Worm (Caenorhabditis elegans) whole organism, young adult: Measurements from ENCODE around the gene sre-43.

Experiments used
- F57A8.1 ChIP-seq: fragments of 200-800 bp; sonication (Bioruptor generic); optimal IDR thresholded peaks from 2 replicates; lab custom pipeline; 2018; ENCODE audit warnings: mild to moderate bottlenecking, missing genetic modification characterization, moderate library complexity, missing compliant biosample characterization
- T07F8.4 ChIP-seq: sonication (generic microtip); optimal IDR thresholded peaks from 2 replicates; lab custom pipeline; 2016; ENCODE audit warnings: mild to moderate bottlenecking, missing genetic modification characterization, moderate library complexity, missing compliant biosample characterization
- ZK185.1 ChIP-seq: sonication (generic microtip); optimal IDR thresholded peaks from 2 replicates; lab custom pipeline; 2016; ENCODE audit warnings: mild to moderate bottlenecking, missing genetic modification characterization, missing compliant biosample characterization; ENCODE audit not compliant: poor library complexity, severe bottlenecking
- dpl-1 ChIP-seq: fragments of 150-350 bp; optimal IDR thresholded peaks from 2 replicates; lab custom pipeline; 2014; ENCODE audit warnings: missing biosample characterization, missing genetic modification reagents, missing genetic modification characterization
- efl-1 ChIP-seq: fragments of 150-350 bp; optimal IDR thresholded peaks from 2 replicates; lab custom pipeline; 2014; ENCODE audit warnings: missing biosample characterization, missing genetic modification reagents, missing genetic modification characterization
- fkh-3 ChIP-seq: sonication (generic microtip); optimal IDR thresholded peaks from 2 replicates; lab custom pipeline; 2016; ENCODE audit warnings: mild to moderate bottlenecking, missing genetic modification characterization, missing compliant biosample characterization
- lsl-1 ChIP-seq: fragments of 200-800 bp; sonication (Bioruptor generic); optimal IDR thresholded peaks from 2 replicates; lab custom pipeline; 2018; ENCODE audit warnings: mild to moderate bottlenecking, missing genetic modification characterization, moderate library complexity, missing compliant biosample characterization
- madf-6 ChIP-seq: fragments of 200-800 bp; sonication (Bioruptor generic); IDR thresholded peaks from 2 replicates; pipeline ENCODE4 v1.3.6; 2022; ENCODE audit warnings: missing genetic modification reagents, missing genetic modification characterization, missing compliant biosample characterization
- nhr-27 ChIP-seq: fragments of 200-800 bp; sonication (Bioruptor generic); optimal IDR thresholded peaks from 2 replicates; lab custom pipeline; 2018; ENCODE audit warnings: mild to moderate bottlenecking, missing genetic modification characterization, moderate library complexity, missing compliant biosample characterization
- sptf-2 ChIP-seq: fragments of 200-800 bp; sonication (Bioruptor generic); optimal IDR thresholded peaks from 2 replicates; lab custom pipeline; 2018; ENCODE audit warnings: mild to moderate bottlenecking, missing genetic modification characterization, missing compliant biosample characterization
- zfh-2 ChIP-seq: fragments of 200-800 bp; sonication (Bioruptor generic); conservative IDR thresholded peaks from 2 replicates; pipeline ENCODE4 v1.3.6; 2022; ENCODE audit warnings: missing genetic modification reagents, missing genetic modification characterization, missing compliant biosample characterization

sre-43 gene

DNA sequence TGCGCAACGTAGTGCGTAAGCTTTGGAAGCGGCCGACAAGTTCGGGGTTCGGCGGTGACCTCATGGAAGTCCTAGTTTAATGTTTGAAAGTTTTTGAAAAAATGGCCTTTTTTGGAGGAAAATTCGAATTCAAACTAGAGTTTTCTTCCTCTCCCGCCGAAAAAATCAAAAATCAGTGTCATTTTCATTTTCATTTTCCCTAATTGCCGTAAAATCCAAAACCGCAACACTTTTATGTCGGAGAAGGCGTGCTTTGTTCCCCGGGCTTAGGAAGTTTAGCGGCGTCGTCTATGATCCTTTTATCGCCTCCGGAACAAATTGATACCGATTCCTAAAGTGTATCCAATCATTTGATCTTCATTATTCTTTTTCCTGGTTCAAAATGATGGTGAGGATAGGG lies 44.0 kb downstream of the sre-43 start, which contains the start of gene mltn-5:
mltn-5 (plus strand) TSS at position 301 of the 400 bp plus-strand sequence.
- TF ChIP-seq F57A8.1 (GFP tag; lab: Kevin White, UChicago) (no peak), madf-6 (no peak), ZK185.1 (no peak), dpl-1 (GFP tag; lab: Kevin White, UChicago) (no peak), T07F8.4 (no peak)

DNA sequence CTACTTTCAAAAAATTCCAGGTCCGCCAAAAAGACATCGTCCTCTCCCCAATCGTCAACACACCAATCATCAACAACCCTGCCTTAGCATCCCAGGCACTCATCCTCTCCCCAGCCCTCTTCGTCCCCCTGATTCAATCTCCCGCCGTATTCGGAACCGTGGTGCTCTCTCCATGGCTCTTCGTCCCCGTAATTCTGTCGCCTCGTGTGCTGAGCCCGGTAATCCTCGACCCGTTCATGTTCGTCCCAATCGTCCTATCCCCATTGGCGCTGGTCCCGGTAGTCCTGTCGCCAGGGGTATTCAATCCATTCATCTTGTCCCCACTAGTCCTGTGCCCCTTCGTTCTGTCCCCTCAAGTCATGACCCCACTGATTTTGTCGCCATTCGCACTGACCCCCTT lies 49.8 kb downstream of the sre-43 start:
- TF ChIP-seq nhr-27 (tag; lab: Kevin White, UChicago) (no peak), fkh-3 (tag; lab: Kevin White, UChicago) (peak; percentile 31), lsl-1 (no peak), sptf-2 (GFP tag; lab: Kevin White, UChicago) (no peak), zfh-2 (peak; percentile 79), efl-1 (GFP tag; lab: Kevin White, UChicago) (no peak)
- TF ChIP-seq, all 124 proteins: peak for 2
